Worm (Caenorhabditis elegans) whole organism, L1 larva: ENCODE measurements around the gene C14B9.3.
A peak's percentile ranks its signal among the peaks of the same experiment; 100 is the strongest.

Experiments used
- C04F5.9 ChIP-seq: sonication (generic microtip); optimal IDR thresholded peaks from 2 replicates; lab custom pipeline; 2016; ENCODE audit warnings: missing genetic modification characterization, missing compliant biosample characterization
- aly-2 ChIP-seq: fragments of 150-350 bp; optimal IDR thresholded peaks from 2 replicates; lab custom pipeline; 2014; ENCODE audit warnings: missing biosample characterization, missing genetic modification characterization
- ceh-88 ChIP-seq: fragments of 200-800 bp; sonication (Bioruptor generic); IDR thresholded peaks from 2 replicates; pipeline ENCODE4 v1.3.6; 2022; ENCODE audit warnings: missing genetic modification characterization, missing compliant biosample characterization
- dpl-1 ChIP-seq, 3 experiments: fragments of 150-350 bp in 2 of 3; sonication (generic microtip) in 1 of 3; optimal IDR thresholded peaks; 2 replicates each; lab custom pipeline; 2014 to 2017; ENCODE audit warnings: missing biosample characterization in 3 of 3, missing genetic modification characterization in 3 of 3, missing genetic modification reagents in 3 of 3
- efl-1 ChIP-seq, 4 experiments: fragments of 150-350 bp; optimal IDR thresholded peaks in 3 of 4; peaks in 1 of 4; 1 replicate in 1 of 4; 2 replicates in 3 of 4; lab custom pipeline; 2014; ENCODE audit warnings: missing biosample characterization in 2 of 4, missing genetic modification characterization in 2 of 4, missing genetic modification reagents in 2 of 4
- fkh-4 ChIP-seq: sonication (generic microtip); optimal IDR thresholded peaks from 2 replicates; lab custom pipeline; 2016; ENCODE audit warnings: missing compliant biosample characterization, missing genetic modification characterization, borderline replicate concordance
- fos-1 ChIP-seq: fragments of 150-350 bp; optimal IDR thresholded peaks from 2 replicates; lab custom pipeline; 2014; ENCODE audit warnings: missing biosample characterization, missing genetic modification characterization
- lin-13 ChIP-seq: fragments of 150-350 bp; optimal IDR thresholded peaks from 2 replicates; lab custom pipeline; 2014; ENCODE audit warnings: missing biosample characterization, missing genetic modification reagents, missing genetic modification characterization
- lin-14 ChIP-seq: fragments of 200-800 bp; sonication (Bioruptor generic); optimal IDR thresholded peaks from 2 replicates; lab custom pipeline; 2018; ENCODE audit warnings: mild to moderate bottlenecking, missing genetic modification characterization, moderate library complexity, missing compliant biosample characterization
- lin-35 ChIP-seq, 2 experiments: fragments of 150-350 bp; optimal IDR thresholded peaks; 2 replicates each; lab custom pipeline; 2014; ENCODE audit warnings: missing biosample characterization in 2 of 2, missing genetic modification characterization in 2 of 2, missing genetic modification reagents in 2 of 2
- lin-39 ChIP-seq: fragments of 150-350 bp; optimal IDR thresholded peaks from 2 replicates; lab custom pipeline; 2014; ENCODE audit warnings: missing biosample characterization, missing genetic modification reagents, missing genetic modification characterization
- lsy-2 ChIP-seq, 2 experiments: fragments of 150-350 bp; optimal IDR thresholded peaks; 2 replicates each; lab custom pipeline; 2014; ENCODE audit warnings: missing biosample characterization in 2 of 2, missing genetic modification characterization in 2 of 2
- mdl-1 ChIP-seq, 2 experiments: fragments of 150-350 bp; optimal IDR thresholded peaks; 2 replicates each; lab custom pipeline; 2014 to 2017; ENCODE audit warnings: missing biosample characterization in 2 of 2, missing genetic modification characterization in 2 of 2, inconsistent platforms in 1 of 2
- mef-2 ChIP-seq: fragments of 150-350 bp; optimal IDR thresholded peaks from 2 replicates; lab custom pipeline; 2014; ENCODE audit warnings: missing biosample characterization, missing genetic modification characterization
- mep-1 ChIP-seq: fragments of 150-350 bp; optimal IDR thresholded peaks from 2 replicates; lab custom pipeline; 2014; ENCODE audit warnings: missing biosample characterization, missing genetic modification characterization
- nhr-19 ChIP-seq: fragments of 200-800 bp; sonication (Bioruptor generic); conservative IDR thresholded peaks from 2 replicates; pipeline ENCODE4 v1.3.6; 2022; ENCODE audit warnings: missing genetic modification characterization, missing compliant biosample characterization
- nhr-20 ChIP-seq: sonication (generic microtip); optimal IDR thresholded peaks from 2 replicates; lab custom pipeline; 2016; ENCODE audit warnings: mild to moderate bottlenecking, missing genetic modification characterization, missing compliant biosample characterization
- nhr-71 ChIP-seq: sonication (generic microtip); optimal IDR thresholded peaks from 2 replicates; lab custom pipeline; 2016; ENCODE audit warnings: mild to moderate bottlenecking, missing genetic modification characterization, moderate library complexity, missing compliant biosample characterization
- nhr-76 ChIP-seq: sonication (generic microtip); optimal IDR thresholded peaks from 2 replicates; lab custom pipeline; 2017; ENCODE audit warnings: missing biosample characterization, missing genetic modification characterization
- nhr-77 ChIP-seq: fragments of 150-350 bp; optimal IDR thresholded peaks from 2 replicates; lab custom pipeline; 2014; ENCODE audit warnings: missing biosample characterization, missing genetic modification characterization
- nhr-85 ChIP-seq: sonication (generic microtip); peaks from one replicate; lab custom pipeline; 2016; ENCODE audit warnings: missing genetic modification characterization, inconsistent platforms, missing compliant biosample characterization
- nhr-90 ChIP-seq: sonication (generic microtip); optimal IDR thresholded peaks from 2 replicates; lab custom pipeline; 2016; ENCODE audit warnings: mild to moderate bottlenecking, missing genetic modification characterization, missing compliant biosample characterization; ENCODE audit not compliant: poor library complexity
- rnt-1 ChIP-seq: sonication (generic microtip); optimal IDR thresholded peaks from 2 replicates; lab custom pipeline; 2016; ENCODE audit warnings: mild to moderate bottlenecking, missing genetic modification characterization, moderate library complexity, missing compliant biosample characterization
- skn-1 ChIP-seq: fragments of 150-350 bp; optimal IDR thresholded peaks from 2 replicates; lab custom pipeline; 2014; ENCODE audit warnings: missing biosample characterization, missing genetic modification characterization
- snu-23 ChIP-seq: sonication (generic microtip); optimal IDR thresholded peaks from 2 replicates; lab custom pipeline; 2016; ENCODE audit warnings: missing genetic modification characterization, missing compliant biosample characterization
- sup-37 ChIP-seq: fragments of 200-800 bp; sonication (Bioruptor generic); optimal IDR thresholded peaks from 2 replicates; lab custom pipeline; 2018; ENCODE audit warnings: mild to moderate bottlenecking, missing genetic modification characterization, missing compliant biosample characterization
- swsn-7 ChIP-seq: sonication (generic microtip); optimal IDR thresholded peaks from 2 replicates; lab custom pipeline; 2016; ENCODE audit warnings: missing genetic modification characterization, missing compliant biosample characterization
- tbx-2 ChIP-seq: sonication (generic microtip); optimal IDR thresholded peaks from 2 replicates; lab custom pipeline; 2016; ENCODE audit warnings: missing genetic modification characterization, missing compliant biosample characterization
- unc-30 ChIP-seq: sonication (generic microtip); optimal IDR thresholded peaks from 2 replicates; lab custom pipeline; 2017; ENCODE audit warnings: missing biosample characterization, missing genetic modification characterization
- unc-86 ChIP-seq: sonication (generic microtip); optimal IDR thresholded peaks from 2 replicates; lab custom pipeline; 2016; ENCODE audit warnings: missing genetic modification characterization, missing compliant biosample characterization
- unc-98 ChIP-seq: fragments of 200-800 bp; sonication (Bioruptor generic); IDR thresholded peaks from 2 replicates; pipeline ENCODE4 v1.3.6; 2022; ENCODE audit warnings: missing genetic modification characterization, missing compliant biosample characterization
- vab-15 ChIP-seq: sonication (generic microtip); optimal IDR thresholded peaks from 2 replicates; lab custom pipeline; 2017; ENCODE audit warnings: missing genotype, mild to moderate bottlenecking, missing genetic modification characterization, missing compliant biosample characterization
- xbp-1 ChIP-seq: sonication (generic microtip); optimal IDR thresholded peaks from 2 replicates; lab custom pipeline; 2016; ENCODE audit warnings: missing genetic modification characterization, missing compliant biosample characterization

Gene C14B9.3

DNA sequence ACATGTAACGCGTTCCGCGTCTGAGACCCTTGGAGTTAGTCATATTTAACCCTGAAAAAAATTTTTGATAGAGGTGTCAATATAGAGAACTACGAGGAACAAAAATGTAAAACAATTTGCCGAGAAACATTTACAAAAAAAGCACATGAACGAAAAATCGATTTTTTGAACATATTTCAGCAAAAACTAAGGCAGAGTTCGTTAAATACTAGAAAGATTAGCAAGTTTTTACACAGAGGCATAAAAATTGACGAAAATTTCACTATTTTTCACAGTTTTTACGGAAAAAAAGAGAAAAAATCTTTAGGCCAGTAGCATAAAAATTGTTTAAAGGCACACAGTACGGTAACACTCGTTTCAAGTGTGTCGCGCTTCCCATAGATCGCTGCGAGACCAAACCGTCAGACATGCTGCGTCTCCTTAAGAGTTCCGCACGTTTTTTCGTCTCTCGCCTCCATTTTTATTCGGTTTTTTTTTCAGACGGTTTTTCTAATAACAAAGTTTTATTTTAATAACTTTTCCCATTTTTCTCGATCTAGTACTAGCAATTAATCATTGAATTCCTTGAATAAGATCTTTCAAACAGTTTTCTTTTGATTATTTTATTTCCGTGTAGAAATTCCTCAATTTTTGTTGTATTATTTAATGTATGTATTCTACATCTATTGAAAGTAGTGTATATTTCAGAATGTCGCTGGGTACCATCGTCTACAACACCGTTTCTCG lies 21.8 kb downstream of the C14B9.3 start, which contains the start of the genes rpl-21 and C14B9.10 (continued):
- peak; percentile 87 to 91 for TF ChIP-seq efl-1 (optimal IDR thresholded peaks at IDR 0.05; lab: Kevin White, UChicago)
- TF ChIP-seq efl-1 (GFP tag; optimal IDR thresholded peaks at IDR 0.05 in 1 of 2; lab: Kevin White, UChicago), result peak; percentile 77 to 97
- TF ChIP-seq mdl-1 (tag; optimal IDR thresholded peaks at IDR 0.05; lab: Kevin White, UChicago), result peak in 1 of 2 experiments; percentile 77
- TF ChIP-seq vab-15 (tag; lab: Kevin White, UChicago), result no peak
- TF ChIP-seq fos-1 (tag; lab: Kevin White, UChicago), result peak; percentile 76
- TF ChIP-seq lin-14 (GFP tag; lab: Kevin White, UChicago), result peak; percentile 77
- TF ChIP-seq fkh-4 (tag; lab: Kevin White, UChicago), result no peak
- TF ChIP-seq C04F5.9 (tag; lab: Kevin White, UChicago), result peak; percentile 50

DNA sequence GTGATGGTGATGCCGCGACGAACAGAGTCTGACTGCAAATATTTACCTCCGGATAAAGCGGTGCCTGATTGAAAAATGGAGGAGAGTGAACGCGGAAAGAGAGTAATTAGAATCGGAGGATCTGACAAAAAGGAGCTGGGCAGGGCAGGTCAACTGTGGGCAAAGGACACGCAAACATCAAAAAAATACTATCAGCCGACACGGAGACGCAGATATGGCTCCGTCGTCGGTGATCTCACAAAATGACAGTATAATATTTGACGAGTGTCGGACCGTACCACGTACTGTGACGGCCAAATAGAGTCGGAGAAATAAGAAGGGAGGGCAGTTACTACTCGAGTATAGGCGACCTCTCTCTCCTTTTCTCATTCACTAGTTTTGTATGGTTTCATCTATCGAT lies 23.9 kb downstream of the C14B9.3 start:
- TF ChIP-seq nhr-85, result peak; percentile 5
- peak; percentile 25; the same call in 1 of the 2 replicates for TF ChIP-seq nhr-19 (GFP tag; lab: Robert Waterston, UW)
- no peak for TF ChIP-seq mdl-1 (tag; optimal IDR thresholded peaks at IDR 0.05; lab: Kevin White, UChicago)
- TF ChIP-seq tbx-2, result peak; percentile 1
- TF ChIP-seq lin-14 (GFP tag; lab: Kevin White, UChicago), result peak; percentile 22
- TF ChIP-seq unc-30 (tag; lab: Kevin White, UChicago), result no peak
- TF ChIP-seq unc-86 (tag; lab: Kevin White, UChicago), result no peak
- 0 out of 2 replicates have a peak, but pooled peaks have one; percentile 18 for TF ChIP-seq ceh-88 (GFP tag; lab: Robert Waterston, UW)
- TF ChIP-seq fkh-4 (tag; lab: Kevin White, UChicago), result no peak
- TF ChIP-seq lsy-2 (tag; optimal IDR thresholded peaks at IDR 0.05; lab: Kevin White, UChicago), result peak in 1 of 2 experiments; percentile 43
- TF ChIP-seq, all 84 proteins: peak for 6

DNA sequence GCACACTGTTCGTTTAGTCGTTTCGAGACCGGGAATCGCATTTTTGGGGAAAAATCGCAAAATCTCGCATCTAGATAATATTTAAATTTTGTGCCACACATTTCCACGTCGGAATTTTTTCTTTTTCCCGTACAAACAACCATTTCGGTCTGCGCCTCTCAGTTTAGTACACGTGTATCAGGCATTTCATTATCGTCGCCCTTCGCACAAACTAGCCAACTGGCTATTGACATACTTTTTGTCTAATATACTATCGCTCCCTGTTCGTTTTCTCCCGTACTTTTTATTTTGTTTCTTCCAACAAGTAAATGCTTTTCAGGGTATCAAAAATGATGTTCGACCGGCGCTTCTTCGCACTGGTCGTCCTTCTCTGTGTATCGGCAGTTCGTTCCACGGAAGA lies 24.8 kb downstream of the C14B9.3 start, which contains the start of gene C14B9.2:
C14B9.2 (plus strand) TSS at position 320 of the 400 bp plus-strand sequence.
- no peak for TF ChIP-seq nhr-90 (tag; lab: Kevin White, UChicago)
- peak; percentile 50 for TF ChIP-seq xbp-1 (tag; lab: Kevin White, UChicago)
- TF ChIP-seq, all 84 proteins: peak for 1

DNA sequence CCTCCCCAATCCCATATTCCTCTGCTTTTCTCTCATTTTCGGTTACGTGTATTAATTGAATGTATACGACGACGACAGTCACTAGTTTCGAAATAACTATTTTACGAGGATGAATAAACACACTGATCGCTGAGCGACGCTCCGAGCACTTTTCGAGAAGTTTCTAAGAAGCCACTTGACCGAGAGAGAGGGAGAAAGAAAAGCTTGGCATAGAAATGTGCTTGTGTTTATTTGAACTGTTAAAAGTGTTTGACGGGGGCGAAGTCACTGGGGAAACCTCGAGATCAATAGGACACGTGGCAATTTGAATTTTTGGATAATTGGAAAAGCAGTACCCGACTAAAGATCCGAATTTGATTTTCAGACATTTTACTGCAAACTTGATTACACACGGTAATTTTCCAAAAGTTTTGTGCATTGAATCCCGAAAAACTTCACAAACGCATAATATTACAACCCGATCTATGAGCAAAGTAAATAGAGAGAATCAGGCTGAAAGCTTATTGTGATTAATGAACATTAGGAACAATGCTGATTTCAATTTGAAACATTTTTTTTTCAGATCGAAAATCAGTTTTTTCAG lies 28.0 kb downstream of the C14B9.3 start:
- TF ChIP-seq unc-98, result no peak
- TF ChIP-seq dpl-1 (GFP tag; optimal IDR thresholded peaks at IDR 0.05; lab: Kevin White, UChicago), result no peak
- no peak for TF ChIP-seq mep-1 (tag; lab: Kevin White, UChicago)
- no peak for TF ChIP-seq unc-86 (tag; lab: Kevin White, UChicago)
- peak; percentile 23 for TF ChIP-seq aly-2 (tag; lab: Kevin White, UChicago)
- no peak for TF ChIP-seq mef-2 (tag; lab: Kevin White, UChicago)
- no peak for TF ChIP-seq vab-15 (tag; lab: Kevin White, UChicago)
- TF ChIP-seq nhr-71 (tag; lab: Kevin White, UChicago), result peak; percentile 49
- peak; percentile 42 for TF ChIP-seq tbx-2
- no peak for TF ChIP-seq snu-23 (GFP tag; lab: Kevin White, UChicago)
- TF ChIP-seq lin-39 (tag; lab: Kevin White, UChicago), result no peak
- TF ChIP-seq sup-37 (GFP tag; lab: Kevin White, UChicago), result peak; percentile 16
- peak; percentile 37 for TF ChIP-seq nhr-77 (tag; lab: Kevin White, UChicago)
- peak in 1 of 2 experiments; percentile 34 for TF ChIP-seq mdl-1 (tag; optimal IDR thresholded peaks at IDR 0.05; lab: Kevin White, UChicago)
- peak; percentile 44 for TF ChIP-seq nhr-19 (GFP tag; lab: Robert Waterston, UW)
- TF ChIP-seq swsn-7 (tag; lab: Kevin White, UChicago), result peak; percentile 15
- peak; percentile 3 for TF ChIP-seq rnt-1 (tag; lab: Kevin White, UChicago)
- TF ChIP-seq skn-1 (tag; lab: Kevin White, UChicago), result peak; percentile 16
- TF ChIP-seq fos-1 (tag; lab: Kevin White, UChicago), result no peak
- TF ChIP-seq nhr-20 (tag; lab: Kevin White, UChicago), result peak; percentile 39
- TF ChIP-seq nhr-76 (tag; lab: Kevin White, UChicago), result no peak
- TF ChIP-seq lin-13 (GFP tag; lab: Kevin White, UChicago), result no peak
- TF ChIP-seq lin-35 (GFP tag; optimal IDR thresholded peaks at IDR 0.05; lab: Kevin White, UChicago), result no peak
- TF ChIP-seq efl-1 (optimal IDR thresholded peaks at IDR 0.05; lab: Kevin White, UChicago), result no peak
- TF ChIP-seq efl-1 (GFP tag; optimal IDR thresholded peaks at IDR 0.05 in 1 of 2; lab: Kevin White, UChicago), result peak in 1 of 2 experiments; percentile 88
